Worm (Caenorhabditis elegans): ENCODE measurements around the gene pccb-1.

DNA sequence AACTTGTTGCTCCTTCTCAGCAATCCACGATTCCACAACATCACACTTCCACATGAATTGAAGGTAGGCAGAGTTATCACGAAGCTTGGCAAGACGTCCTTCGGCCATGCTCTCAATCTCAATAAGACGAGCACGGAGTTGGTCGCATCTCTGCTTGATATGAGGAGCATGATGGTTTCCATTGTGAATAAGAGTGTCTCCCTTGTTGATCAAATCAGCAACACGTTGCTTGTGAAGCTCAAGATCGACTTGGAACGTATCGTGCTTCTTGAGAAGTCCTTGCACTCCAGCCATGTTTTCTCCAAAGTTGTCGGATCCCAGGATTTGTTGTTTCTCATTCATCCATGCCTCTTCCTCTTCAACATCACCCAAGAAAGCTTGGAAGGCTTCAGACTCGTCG lies 30.3 kb downstream of the pccb-1 start:
- no peak for TF ChIP-seq mdl-1 (tag; optimal IDR thresholded peaks at IDR 0.05)
- TF ChIP-seq nhr-237 (tag; optimal IDR thresholded peaks at IDR 0.05) = no peak
- no peak for TF ChIP-seq nhr-25 (tag; optimal IDR thresholded peaks at IDR 0.05)
- no peak for TF ChIP-seq lin-13 (GFP tag; optimal IDR thresholded peaks at IDR 0.05)
- TF ChIP-seq fos-1 (tag; optimal IDR thresholded peaks at IDR 0.05) = no peak
- TF ChIP-seq nhr-12 (tag; optimal IDR thresholded peaks at IDR 0.05) = no peak
- no peak for TF ChIP-seq ceh-82 (tag; optimal IDR thresholded peaks at IDR 0.05)
- no peak for TF ChIP-seq unc-55 (GFP tag; optimal IDR thresholded peaks at IDR 0.05)
- TF ChIP-seq zag-1 (tag; optimal IDR thresholded peaks at IDR 0.05) = no peak
- TF ChIP-seq snpc-4 (tag; optimal IDR thresholded peaks at IDR 0.05) = no peak
- no peak for TF ChIP-seq ZK546.5 (tag; optimal IDR thresholded peaks at IDR 0.05)
- no peak for TF ChIP-seq ama-1 (optimal IDR thresholded peaks at IDR 0.05)
- TF ChIP-seq nhr-77 (tag; optimal IDR thresholded peaks at IDR 0.05) = no peak
- no peak for TF ChIP-seq lin-11 (tag; optimal IDR thresholded peaks at IDR 0.05)

All from whole organism, L2 larva.